Worm (Caenorhabditis elegans) whole organism, L2 larva: ENCODE data around the gene ZC239.15.

Experiments used
- F13H6.1 ChIP-seq: sonication (generic microtip); optimal IDR thresholded peaks from 2 replicates; lab custom pipeline; 2016; ENCODE audit warnings: missing genetic modification characterization, missing compliant biosample characterization
- ZK546.5 ChIP-seq: sonication (generic microtip); optimal IDR thresholded peaks from 2 replicates; lab custom pipeline; 2017; ENCODE audit warnings: missing biosample characterization, missing genetic modification characterization
- ama-1 ChIP-seq: fragments of 150-350 bp; optimal IDR thresholded peaks from 2 replicates; lab custom pipeline; 2018; ENCODE audit warnings: inconsistent platforms
- ceh-16 ChIP-seq: fragments of 150-350 bp; optimal IDR thresholded peaks from 2 replicates; lab custom pipeline; 2014; ENCODE audit warnings: missing biosample characterization, missing genetic modification characterization
- egl-27 ChIP-seq: sonication (generic microtip); optimal IDR thresholded peaks from 3 replicates; lab custom pipeline; 2017; ENCODE audit warnings: missing biosample characterization, missing genetic modification reagents, missing genetic modification characterization
- elt-3 ChIP-seq: sonication (generic microtip); optimal IDR thresholded peaks from 2 replicates; lab custom pipeline; 2017; ENCODE audit warnings: missing biosample characterization, missing genetic modification characterization
- lin-11 ChIP-seq: fragments of 150-350 bp; sonication (generic microtip); optimal IDR thresholded peaks from 2 replicates; lab custom pipeline; 2014; ENCODE audit warnings: missing biosample characterization, missing genetic modification characterization, inconsistent platforms, mixed read lengths
- lin-13 ChIP-seq: fragments of 150-350 bp; optimal IDR thresholded peaks from 2 replicates; lab custom pipeline; 2014; ENCODE audit warnings: missing biosample characterization, missing genetic modification reagents, missing genetic modification characterization
- lsy-2 ChIP-seq, 2 experiments: fragments of 150-350 bp in 1 of 2; sonication (generic microtip) in 1 of 2; optimal IDR thresholded peaks; 2 replicates each; lab custom pipeline; 2014 to 2017; ENCODE audit warnings: missing biosample characterization in 2 of 2, missing genetic modification characterization in 2 of 2
- nhr-11 ChIP-seq: fragments of 150-350 bp; optimal IDR thresholded peaks from 2 replicates; lab custom pipeline; 2014; ENCODE audit warnings: missing biosample characterization, missing genetic modification characterization
- snpc-4 ChIP-seq: fragments of 150-350 bp; optimal IDR thresholded peaks from 2 replicates; lab custom pipeline; 2014; ENCODE audit warnings: missing biosample characterization, missing genetic modification characterization

DNA sequence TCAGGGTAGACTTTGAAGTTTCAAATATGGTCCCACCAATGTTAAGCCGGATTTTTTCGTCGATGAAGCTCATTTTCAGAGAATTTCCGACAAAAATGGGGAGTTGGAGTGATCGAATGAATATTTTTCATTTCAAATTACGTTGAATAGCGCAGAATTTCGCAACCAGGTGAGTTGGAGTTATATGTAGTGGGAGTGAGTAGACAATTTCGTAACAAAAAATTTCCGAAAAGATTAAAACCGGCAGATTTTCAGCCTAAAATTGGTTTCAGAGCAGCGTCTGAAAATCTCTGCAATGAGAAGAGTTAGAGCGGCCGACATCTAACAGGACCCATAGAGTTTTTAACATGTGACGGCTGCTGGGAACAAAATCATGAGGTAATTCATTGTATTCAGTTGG is 15.9 kb downstream of the ZC239.15 start, which contains the start of gene sdz-35:
- no peak for TF ChIP-seq lsy-2 (tag; optimal IDR thresholded peaks at IDR 0.05; lab: Kevin White, UChicago)
- TF ChIP-seq ama-1 (lab: Kevin White, UChicago) = no peak
- TF ChIP-seq lin-11 (tag; lab: Kevin White, UChicago) = no peak
- TF ChIP-seq elt-3 (tag; lab: Kevin White, UChicago) = no peak
- no peak for TF ChIP-seq nhr-11
- no peak for TF ChIP-seq ceh-16
- no peak for TF ChIP-seq snpc-4
- TF ChIP-seq lin-13 (GFP tag; lab: Kevin White, UChicago) = no peak
- TF ChIP-seq ZK546.5 (tag; lab: Kevin White, UChicago) = no peak
- TF ChIP-seq egl-27 (tag; lab: Kevin White, UChicago) = no peak
- TF ChIP-seq F13H6.1 (tag; lab: Kevin White, UChicago) = no peak
